Fruit fly (Drosophila melanogaster): ENCODE data around the gene CG4956.
A peak's percentile ranks its signal among the peaks of the same experiment; 100 is the strongest.

The CG4956 gene

dm6 chr3R:25753798-25754197 lies 24.3 kb downstream of the CG4956 start:
- TF ChIP-seq CG4496 (GFP tag; IDR thresholded peaks at IDR 0.05) (peak; percentile 55; the same call in 1 of the 3 replicates), fd96Ca (GFP tag; IDR thresholded peaks at IDR 0.05) (peak; percentile 24; the same call in 1 of the 3 replicates), CG32121 (GFP tag; IDR thresholded peaks at IDR 0.05) (no peak), CG8159 (tag; optimal IDR thresholded peaks at IDR 0.05) (no peak), Ets98B (GFP tag; IDR thresholded peaks at IDR 0.05) (0 out of 2 replicates have a peak, but pooled peaks have one; percentile 22), Pif1A (GFP tag; optimal IDR thresholded peaks at IDR 0.05) (no peak)

dm6 chr3R:25740348-25740751 lies 37.8 kb downstream of the CG4956 start, which contains the start of gene LpR2:
LpR2 (minus strand) TSS chr3R:25740465.
- TF ChIP-seq CG4496 (GFP tag; IDR thresholded peaks at IDR 0.05) (peak; percentile 66; the same call in 2 of the 3 replicates), CG8159 (tag; optimal IDR thresholded peaks at IDR 0.05) (no peak), Ets98B (GFP tag; IDR thresholded peaks at IDR 0.05) (peak; percentile 65), rn (GFP tag; IDR thresholded peaks at IDR 0.05) (no peak), CG17806 (tag; optimal IDR thresholded peaks at IDR 0.05) (no peak), CG9948 (tag; optimal IDR thresholded peaks at IDR 0.05) (no peak), CG32121 (GFP tag; IDR thresholded peaks at IDR 0.05) (peak; percentile 49; the same call in 1 of the 2 replicates), gl (tag; optimal IDR thresholded peaks at IDR 0.05) (peak; percentile 9), CG12605 (GFP tag; IDR thresholded peaks at IDR 0.05) (peak; percentile 71)

- TF ChIP-seq CG34367 (tag; optimal IDR thresholded peaks at IDR 0.05), result no peak
- no peak for TF ChIP-seq CG10348 (GFP tag; IDR thresholded peaks at IDR 0.05)
- no peak for TF ChIP-seq gl (tag; optimal IDR thresholded peaks at IDR 0.05)
- TF ChIP-seq Pif1B (GFP tag; optimal IDR thresholded peaks at IDR 0.05), result no peak
- no peak for TF ChIP-seq EcR (GFP tag; optimal IDR thresholded peaks at IDR 0.05)
- TF ChIP-seq CG14655 (GFP tag; optimal IDR thresholded peaks at IDR 0.05), result no peak
- no peak for TF ChIP-seq fd96Ca (GFP tag; IDR thresholded peaks at IDR 0.05)
- no peak for TF ChIP-seq CG9948 (tag; optimal IDR thresholded peaks at IDR 0.05)
- TF ChIP-seq D1 (tag; optimal IDR thresholded peaks at IDR 0.05), result no peak
- no peak for TF ChIP-seq CG8159 (tag; optimal IDR thresholded peaks at IDR 0.05)
- TF ChIP-seq CG17806 (tag; optimal IDR thresholded peaks at IDR 0.05), result no peak
- no peak for TF ChIP-seq CG12605 (GFP tag; IDR thresholded peaks at IDR 0.05)
- TF ChIP-seq CG15710 (tag; optimal IDR thresholded peaks at IDR 0.05), result no peak
- TF ChIP-seq Snoo (tag; optimal IDR thresholded peaks at IDR 0.05), result no peak
- no peak for TF ChIP-seq Ets98B (GFP tag; IDR thresholded peaks at IDR 0.05)
- TF ChIP-seq Pif1A (GFP tag; optimal IDR thresholded peaks at IDR 0.05), result no peak
- TF ChIP-seq rn (GFP tag; IDR thresholded peaks at IDR 0.05), result no peak
These were observed 38.4 kb downstream of the CG4956 start for dm6 chr3R:25739727-25740126.

- TF ChIP-seq CG14655 (GFP tag; optimal IDR thresholded peaks at IDR 0.05) (peak; percentile 99), Snoo (tag; optimal IDR thresholded peaks at IDR 0.05) (peak; percentile 98), CG4496 (GFP tag; IDR thresholded peaks at IDR 0.05) (peak; percentile 99), CG9948 (tag; optimal IDR thresholded peaks at IDR 0.05) (peak; percentile 99), gl (tag; optimal IDR thresholded peaks at IDR 0.05) (peak; percentile 98), CG17806 (tag; optimal IDR thresholded peaks at IDR 0.05) (peak; percentile 99), CG34367 (tag; optimal IDR thresholded peaks at IDR 0.05) (peak; percentile 99), CG13204 (GFP tag; optimal IDR thresholded peaks at IDR 0.05) (peak; percentile 97), fd96Ca (GFP tag; IDR thresholded peaks at IDR 0.05) (peak; percentile 99), CG12605 (GFP tag; IDR thresholded peaks at IDR 0.05) (peak; percentile 96), Pif1A (GFP tag; optimal IDR thresholded peaks at IDR 0.05) (peak; percentile 99), rn (GFP tag; IDR thresholded peaks at IDR 0.05) (peak; percentile 98), CG15710 (tag; optimal IDR thresholded peaks at IDR 0.05) (peak; percentile 99), D1 (tag; optimal IDR thresholded peaks at IDR 0.05) (peak; percentile 98), CG8301 (tag; optimal IDR thresholded peaks at IDR 0.05) (peak; percentile 99), CG32121 (GFP tag; IDR thresholded peaks at IDR 0.05) (peak; percentile 94), Pif1B (GFP tag; optimal IDR thresholded peaks at IDR 0.05) (peak; percentile 99), CG8159 (tag; optimal IDR thresholded peaks at IDR 0.05) (peak; percentile 99), Ets98B (GFP tag; IDR thresholded peaks at IDR 0.05) (peak; percentile 97), EcR (GFP tag; optimal IDR thresholded peaks at IDR 0.05) (peak; percentile 89), CG10348 (GFP tag; IDR thresholded peaks at IDR 0.05) (peak; percentile 86)
These were observed 40.3 kb downstream of the CG4956 start for dm6 chr3R:25737735-25738371.

dm6 chr3R:25735801-25736068 lies 42.4 kb downstream of the CG4956 start:
- no peak for TF ChIP-seq Ets98B (GFP tag; IDR thresholded peaks at IDR 0.05)
- no peak for TF ChIP-seq CG12605 (GFP tag; IDR thresholded peaks at IDR 0.05)
- TF ChIP-seq CG14655 (GFP tag; optimal IDR thresholded peaks at IDR 0.05), result no peak
- no peak for TF ChIP-seq rn (GFP tag; IDR thresholded peaks at IDR 0.05)
- TF ChIP-seq Pif1B (GFP tag; optimal IDR thresholded peaks at IDR 0.05), result no peak
- no peak for TF ChIP-seq gl (tag; optimal IDR thresholded peaks at IDR 0.05)
- no peak for TF ChIP-seq CG8301 (tag; optimal IDR thresholded peaks at IDR 0.05)
- no peak for TF ChIP-seq Snoo (tag; optimal IDR thresholded peaks at IDR 0.05)
- TF ChIP-seq D1 (tag; optimal IDR thresholded peaks at IDR 0.05), result no peak
- TF ChIP-seq CG34367 (tag; optimal IDR thresholded peaks at IDR 0.05), result no peak
- no peak for TF ChIP-seq CG10348 (GFP tag; IDR thresholded peaks at IDR 0.05)
- TF ChIP-seq CG4496 (GFP tag; IDR thresholded peaks at IDR 0.05), result no peak
